Fruit fly (Drosophila melanogaster): ENCODE results near the gene CG8188.
A peak's percentile ranks its signal among the peaks of the same experiment; 100 is the strongest.

The CG8188 gene

dm6 chrX:17737812-17738473 is 35.1 kb upstream of the CG8188 start (continued):
- no peak for TF ChIP-seq CG14441 (GFP tag; IDR thresholded peaks at IDR 0.05)
- TF ChIP-seq cas (GFP tag; IDR thresholded peaks at IDR 0.05) = no peak
- peak; percentile 62 for TF ChIP-seq CG14710 (tag; optimal IDR thresholded peaks at IDR 0.05)
- no peak for TF ChIP-seq Stat92E (GFP tag; optimal IDR thresholded peaks at IDR 0.05)
- TF ChIP-seq fd3F (GFP tag; optimal IDR thresholded peaks at IDR 0.05) = peak; percentile 31
- TF ChIP-seq Scr (GFP tag; IDR thresholded peaks at IDR 0.05; ENCODE audit: partially characterized antibody) = peak; percentile 93
- peak; percentile 34; the same call in 1 of the 2 replicates for TF ChIP-seq CG10366 (GFP tag; IDR thresholded peaks at IDR 0.05)
- TF ChIP-seq CG12769 (tag; optimal IDR thresholded peaks at IDR 0.05) = peak; percentile 36
- TF ChIP-seq CG11560 (tag; IDR thresholded peaks at IDR 0.05) = peak; percentile 57; the same call in 1 of the 3 replicates
- peak in 1 of 3 experiments; percentile 64 for TF ChIP-seq lola (GFP tag; optimal IDR thresholded peaks at IDR 0.05)
- TF ChIP-seq CG18599 (GFP tag; optimal IDR thresholded peaks at IDR 0.05) = peak; percentile 66
- no peak for TF ChIP-seq sr (GFP tag; IDR thresholded peaks at IDR 0.05)
- TF ChIP-seq grn (GFP tag; optimal IDR thresholded peaks at IDR 0.05) = peak; percentile 61
- TF ChIP-seq nmo (GFP tag; optimal IDR thresholded peaks at IDR 0.05) = peak; percentile 24
- peak; percentile 35; the same call in 1 of the 2 replicates for TF ChIP-seq sisA (GFP tag; IDR thresholded peaks at IDR 0.05)
- no peak for TF ChIP-seq ssp (GFP tag; IDR thresholded peaks at IDR 0.05)
- no peak for TF ChIP-seq CG30431 (GFP tag; optimal IDR thresholded peaks at IDR 0.05)
- TF ChIP-seq br (optimal IDR thresholded peaks at IDR 0.05) = no peak
- TF ChIP-seq row (GFP tag; IDR thresholded peaks at IDR 0.05) = peak; percentile 74
- TF ChIP-seq CG15011 (GFP tag; optimal IDR thresholded peaks at IDR 0.05) = no peak
- TF ChIP-seq CG13424 (tag; optimal IDR thresholded peaks at IDR 0.05) = peak; percentile 50
- TF ChIP-seq CG11093 (GFP tag; IDR thresholded peaks at IDR 0.05) = no peak
- peak; percentile 23; the same call in 1 of the 2 replicates for TF ChIP-seq CG4730 (GFP tag; IDR thresholded peaks at IDR 0.05)
- TF ChIP-seq B-H1 (GFP tag; IDR thresholded peaks at IDR 0.05) = peak; percentile 52; the same call in 1 of the 3 replicates
- TF ChIP-seq NfI (GFP tag; optimal IDR thresholded peaks at IDR 0.05) = peak; percentile 37
- peak; percentile 42 for TF ChIP-seq Bdp1 (GFP tag; optimal IDR thresholded peaks at IDR 0.05)
- no peak for TF ChIP-seq psq (GFP tag; optimal IDR thresholded peaks at IDR 0.05)
- peak; percentile 26 for TF ChIP-seq CG34376 (GFP tag; optimal IDR thresholded peaks at IDR 0.05)
- no peak for TF ChIP-seq CG14667 (GFP tag; IDR thresholded peaks at IDR 0.05)
- TF ChIP-seq run (tag; optimal IDR thresholded peaks at IDR 0.05) = peak; percentile 20
- TF ChIP-seq fd102C (GFP tag; optimal IDR thresholded peaks at IDR 0.05) = no peak
- no peak for TF ChIP-seq CG32772 (GFP tag; IDR thresholded peaks at IDR 0.05)
- peak; percentile 92 for TF ChIP-seq CG2129 (GFP tag; IDR thresholded peaks at IDR 0.05; ENCODE audit: partially characterized antibody)
- peak in 1 of 2 experiments; percentile 74 for TF ChIP-seq Hr51 (GFP tag; optimal IDR thresholded peaks at IDR 0.05)
- peak; percentile 66 for TF ChIP-seq chm (GFP tag; IDR thresholded peaks at IDR 0.05)
- TF ChIP-seq hbn (GFP tag; IDR thresholded peaks at IDR 0.05; ENCODE audit: partially characterized antibody) = peak; percentile 88
- TF ChIP-seq CG2875 (GFP tag; optimal IDR thresholded peaks at IDR 0.05) = peak; percentile 37
- peak; percentile 31 for TF ChIP-seq vfl (GFP tag; optimal IDR thresholded peaks at IDR 0.05)
- peak; percentile 59 for TF ChIP-seq Fer1 (GFP tag; optimal IDR thresholded peaks at IDR 0.05)
- TF ChIP-seq CG1602 (GFP tag; optimal IDR thresholded peaks at IDR 0.05) = peak; percentile 23
- TF ChIP-seq knrl (GFP tag; IDR thresholded peaks at IDR 0.05; ENCODE audit: partially characterized antibody) = peak; percentile 93
- peak; percentile 2 for TF ChIP-seq CG10147 (GFP tag; optimal IDR thresholded peaks at IDR 0.05)
- TF ChIP-seq Neu2 (GFP tag; optimal IDR thresholded peaks at IDR 0.05; ENCODE audit: borderline replicate concordance) = no peak
- no peak; the same call in 2 of the 3 replicates for TF ChIP-seq zfh1 (GFP tag; IDR thresholded peaks at IDR 0.05)
- no peak for TF ChIP-seq CG3407 (GFP tag; optimal IDR thresholded peaks at IDR 0.05)
- TF ChIP-seq CG1233 (GFP tag; optimal IDR thresholded peaks at IDR 0.05) = peak; percentile 40
- no peak for TF ChIP-seq eve (GFP tag; optimal IDR thresholded peaks at IDR 0.05)
- TF ChIP-seq schlank (tag; optimal IDR thresholded peaks at IDR 0.05) = no peak
- TF ChIP-seq chn (GFP tag; optimal IDR thresholded peaks at IDR 0.05) = peak; percentile 33
